Worm (Caenorhabditis elegans): ENCODE results near the gene srh-28.

ce11 chrV:6762361-6762760, 13.2 kb downstream of the srh-28 start, which contains the start of gene T25F10.4:
- TF ChIP-seq F52B5.7 (tag; optimal IDR thresholded peaks at IDR 0.05) (no peak), ama-1 (optimal IDR thresholded peaks at IDR 0.05) (no peak), ama-1 (GFP tag; optimal IDR thresholded peaks at IDR 0.05) (no peak), B0261.1 (tag; optimal IDR thresholded peaks at IDR 0.05) (no peak), B0035.1 (tag; optimal IDR thresholded peaks at IDR 0.05) (no peak), attf-3 (GFP tag; conservative IDR thresholded peaks at IDR 0.05) (no peak), aptf-3 (GFP tag; IDR thresholded peaks at IDR 0.05) (no peak), T07F8.4 (tag; optimal IDR thresholded peaks at IDR 0.05) (no peak), nfya-1 (tag; optimal IDR thresholded peaks at IDR 0.05; ENCODE audit: borderline replicate concordance, insufficient read depth) (no peak), him-1 (tag; optimal IDR thresholded peaks at IDR 0.05) (no peak)
